Fruit fly (Drosophila melanogaster): ENCODE measurements around the gene Polr2A.

The Polr2A gene

DNA sequence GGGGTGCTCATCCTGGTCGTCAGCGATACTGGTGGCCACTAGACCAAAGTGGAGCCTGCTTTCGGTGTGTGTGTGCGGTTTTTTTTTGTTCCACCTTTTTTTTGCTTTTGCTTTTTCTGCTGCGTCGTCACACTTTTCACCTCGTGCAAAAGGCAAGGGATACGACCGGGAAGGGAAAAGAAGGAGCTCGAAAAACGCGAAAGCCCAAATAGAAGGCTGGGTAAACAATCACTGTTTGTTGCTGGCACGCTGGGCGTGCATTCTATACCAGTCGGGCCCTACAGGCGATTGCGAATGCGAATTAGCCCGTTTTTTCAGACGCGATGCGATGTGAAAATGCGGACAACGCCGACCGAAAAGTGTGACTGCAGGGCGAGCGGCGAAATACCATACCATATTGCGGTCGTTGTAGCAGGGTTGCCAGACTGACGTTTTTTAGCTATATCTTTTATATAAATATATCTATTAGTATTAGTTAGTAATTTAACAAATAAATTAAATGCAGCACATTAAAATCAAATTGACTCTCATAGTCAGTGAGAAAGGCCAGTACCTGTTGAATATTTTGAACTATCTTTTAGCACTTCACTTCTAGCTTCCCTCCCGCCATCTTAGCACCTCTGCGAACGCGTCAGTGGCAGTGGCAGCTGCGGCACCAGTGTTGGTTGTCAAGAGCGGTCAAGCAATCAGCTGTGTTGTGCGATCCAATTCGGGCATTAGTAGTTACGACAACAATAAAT is at the start of gene Polr2A, which contains the start of gene CG11699 (continued):
- no peak for TF ChIP-seq MTF-1 (GFP tag; optimal IDR thresholded peaks at IDR 0.05; ENCODE audit: borderline replicate concordance)
- no peak for TF ChIP-seq pita (GFP tag; optimal IDR thresholded peaks at IDR 0.05)
- TF ChIP-seq jing (GFP tag; optimal IDR thresholded peaks at IDR 0.05) = no peak
- no peak for TF ChIP-seq PHDP (tag; optimal IDR thresholded peaks at IDR 0.05)
- TF ChIP-seq Side (GFP tag; optimal IDR thresholded peaks at IDR 0.05) = no peak
- no peak for TF ChIP-seq CG34224 (GFP tag; IDR thresholded peaks at IDR 0.05; ENCODE audit: partially characterized antibody)
- TF ChIP-seq onecut (GFP tag; IDR thresholded peaks at IDR 0.05) = no peak
- peak; percentile 58 for TF ChIP-seq grau (tag; optimal IDR thresholded peaks at IDR 0.05)
- no peak for TF ChIP-seq CG11504 (tag; optimal IDR thresholded peaks at IDR 0.05)
- peak; percentile 36; the same call in 1 of the 2 replicates for TF ChIP-seq Ptx1 (GFP tag; IDR thresholded peaks at IDR 0.05)
- TF ChIP-seq phol (tag; optimal IDR thresholded peaks at IDR 0.05) = peak; percentile 76
- no peak for TF ChIP-seq br (optimal IDR thresholded peaks at IDR 0.05)
- TF ChIP-seq repo (GFP tag; optimal IDR thresholded peaks at IDR 0.05) = no peak
- peak; percentile 14 for TF ChIP-seq CG10654 (GFP tag; optimal IDR thresholded peaks at IDR 0.05)
- TF ChIP-seq sr (GFP tag; IDR thresholded peaks at IDR 0.05) = no peak
- TF ChIP-seq Atf-2 (GFP tag; optimal IDR thresholded peaks at IDR 0.05) = no peak
- TF ChIP-seq Asciz (GFP tag; optimal IDR thresholded peaks at IDR 0.05) = no peak
- peak; percentile 27; the same call in 1 of the 2 replicates for TF ChIP-seq amos (GFP tag; IDR thresholded peaks at IDR 0.05; ENCODE audit: partially characterized antibody)
- TF ChIP-seq dati (GFP tag; IDR thresholded peaks at IDR 0.05) = no peak
- TF ChIP-seq lilli (GFP tag; optimal IDR thresholded peaks at IDR 0.05) = peak; percentile 41
- TF ChIP-seq CG6813 (GFP tag; optimal IDR thresholded peaks at IDR 0.05) = peak; percentile 9
- no peak for TF ChIP-seq gsb (GFP tag; IDR thresholded peaks at IDR 0.05)
- TF ChIP-seq D19B (GFP tag; optimal IDR thresholded peaks at IDR 0.05) = no peak
- TF ChIP-seq gt (GFP tag; IDR thresholded peaks at IDR 0.05) = no peak
- peak; percentile 55 for TF ChIP-seq Jarid2 (GFP tag; optimal IDR thresholded peaks at IDR 0.05)
- no peak for TF ChIP-seq danr (GFP tag; IDR thresholded peaks at IDR 0.05)
- no peak for TF ChIP-seq fd96Cb (tag; optimal IDR thresholded peaks at IDR 0.05)
- no peak for TF ChIP-seq gem (tag; optimal IDR thresholded peaks at IDR 0.05)
- 0 out of 2 replicates have a peak, but pooled peaks have one; percentile 22 for TF ChIP-seq vvl (GFP tag; IDR thresholded peaks at IDR 0.05)
- no peak for TF ChIP-seq Ravus (GFP tag; IDR thresholded peaks at IDR 0.05)
- TF ChIP-seq Blimp-1 (GFP tag; optimal IDR thresholded peaks at IDR 0.05) = no peak
- TF ChIP-seq CG14050 (GFP tag; IDR thresholded peaks at IDR 0.05) = no peak
- no peak for TF ChIP-seq HLH3B (GFP tag; IDR thresholded peaks at IDR 0.05)
- no peak for TF ChIP-seq Bteb2 (GFP tag; optimal IDR thresholded peaks at IDR 0.05)
- TF ChIP-seq CG6272 (GFP tag; IDR thresholded peaks at IDR 0.05) = no peak; the same call in 1 of the 2 replicates
- no peak for TF ChIP-seq nau (GFP tag; optimal IDR thresholded peaks at IDR 0.05)
- peak; percentile 10 for TF ChIP-seq fd3F (GFP tag; optimal IDR thresholded peaks at IDR 0.05)
- no peak for TF ChIP-seq Mes4 (GFP tag; optimal IDR thresholded peaks at IDR 0.05)
- no peak for TF ChIP-seq CG9437 (GFP tag; optimal IDR thresholded peaks at IDR 0.05)
- TF ChIP-seq CG8290 (GFP tag; optimal IDR thresholded peaks at IDR 0.05) = peak; percentile 25
- peak in 1 of 2 experiments; percentile 24 for TF ChIP-seq CG8290 (tag; optimal IDR thresholded peaks at IDR 0.05)
- no peak for TF ChIP-seq stc (GFP tag; IDR thresholded peaks at IDR 0.05)
- no peak for TF ChIP-seq CG7963 (GFP tag; IDR thresholded peaks at IDR 0.05; ENCODE audit: partially characterized antibody)
- TF ChIP-seq MESR4 (GFP tag; optimal IDR thresholded peaks at IDR 0.05) = peak; percentile 73
- TF ChIP-seq CG3838 (GFP tag; optimal IDR thresholded peaks at IDR 0.05) = no peak
- TF ChIP-seq CG7928 (GFP tag; optimal IDR thresholded peaks at IDR 0.05) = no peak
- TF ChIP-seq CG10321 (GFP tag; IDR thresholded peaks at IDR 0.05) = no peak
- no peak for TF ChIP-seq pan (optimal IDR thresholded peaks at IDR 0.05)
- no peak for TF ChIP-seq pan (GFP tag; optimal IDR thresholded peaks at IDR 0.05 in 1 of 2, IDR thresholded peaks at IDR 0.05 in 1 of 2)
- TF ChIP-seq dimm (GFP tag; IDR thresholded peaks at IDR 0.05) = no peak
- TF ChIP-seq sim (GFP tag; IDR thresholded peaks at IDR 0.05) = no peak

Data from whole organism, embryonic.